Fruit fly (Drosophila melanogaster) Kc167 (cell line): ENCODE measurements around the gene PolD1.

ENCODE experiments used
- Myc ChIP-seq: fragments of >200 bp; optimal IDR thresholded peaks from 2 replicates; lab custom pipeline; 2017; ENCODE audit warnings: missing external identifiers
- Sin3A ChIP-seq: fragments of >200 bp; optimal IDR thresholded peaks from 2 replicates; lab custom pipeline; 2018; ENCODE audit warnings: missing external identifiers
- h ChIP-seq: fragments of >200 bp; optimal IDR thresholded peaks from 3 replicates; lab custom pipeline; 2018; ENCODE audit warnings: missing external identifiers
- insv ChIP-seq: fragments of >200 bp; optimal IDR thresholded peaks from 3 replicates; lab custom pipeline; 2018; ENCODE audit warnings: missing external identifiers
- psq ChIP-seq: fragments of >200 bp; optimal IDR thresholded peaks from 2 replicates; lab custom pipeline; 2017; ENCODE audit warnings: missing external identifiers
- ttk ChIP-seq: sonication (Bioruptor generic); optimal IDR thresholded peaks from 2 replicates; lab custom pipeline; 2017; ENCODE audit warnings: missing external identifiers

The PolD1 gene

DNA sequence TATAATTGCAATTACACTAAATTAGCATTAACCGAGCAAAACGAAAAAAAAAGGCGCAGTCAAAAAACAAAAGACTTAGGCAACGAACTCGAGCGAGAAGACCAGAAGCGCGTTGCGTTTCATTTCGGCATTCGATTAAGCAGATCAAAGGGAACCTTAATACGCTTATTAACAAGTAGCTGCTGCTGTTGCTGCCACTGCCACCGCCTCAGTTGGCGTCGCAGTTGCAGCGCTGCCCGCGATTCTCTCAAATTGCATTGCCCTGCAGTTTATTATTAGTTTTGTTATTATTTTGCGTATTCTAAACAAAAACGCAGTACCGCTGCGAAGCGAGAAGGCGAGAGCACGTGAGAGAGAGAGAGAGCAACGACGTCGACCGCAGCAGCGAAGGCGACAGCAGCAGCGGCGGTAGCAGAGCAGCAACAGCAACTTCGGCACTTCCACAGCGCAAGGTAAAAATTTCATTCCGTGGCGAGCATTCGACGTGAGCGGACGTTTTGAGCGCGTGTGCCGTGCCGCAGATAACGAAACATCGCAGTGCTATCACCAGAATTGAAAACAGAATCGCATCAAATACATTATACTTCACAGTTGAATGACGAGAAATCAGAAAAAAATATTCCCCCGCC lies 35.5 kb upstream of the PolD1 start, which contains the start of gene Notum:
TSS of gene Notum (plus strand) at position 461 of the 629 bp plus-strand sequence.
- TF ChIP-seq ttk (lab: Kevin White, UChicago), result no peak
- TF ChIP-seq h (lab: Kevin White, UChicago), result no peak
- TF ChIP-seq insv (lab: Kevin White, UChicago), result no peak
- TF ChIP-seq psq (lab: Kevin White, UChicago), result no peak
- TF ChIP-seq Sin3A (lab: Kevin White, UChicago), result no peak
- no peak for TF ChIP-seq Myc (lab: Kevin White, UChicago)

DNA sequence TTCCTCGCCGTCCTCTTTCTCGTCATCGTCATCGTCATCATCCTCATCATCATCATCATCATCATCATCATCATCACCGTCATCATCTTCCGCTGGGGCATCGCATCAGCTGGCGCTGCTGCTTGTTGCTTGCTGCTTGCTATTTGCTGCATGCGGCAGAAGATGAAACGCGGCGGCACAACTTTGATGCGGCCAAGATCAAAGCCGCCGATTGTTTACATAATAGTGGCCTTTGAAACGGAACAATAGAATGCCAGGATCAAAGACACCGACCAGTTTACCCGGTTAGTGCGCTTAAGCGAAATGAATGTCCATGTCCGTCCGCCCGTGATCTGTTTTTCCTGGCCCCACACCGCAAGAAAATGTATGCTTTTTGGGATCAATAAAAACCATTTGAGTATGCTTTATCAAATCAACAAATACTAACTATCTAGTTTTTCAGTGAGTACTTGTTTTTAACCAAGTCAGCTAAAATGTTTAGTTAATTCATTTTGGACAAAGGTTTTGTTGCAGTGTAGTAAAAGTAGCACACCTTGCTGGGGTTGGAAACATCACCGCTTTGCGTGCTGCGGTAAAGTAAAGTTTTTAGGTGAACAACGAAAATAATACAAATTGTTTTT lies 33.6 kb upstream of the PolD1 start:
- no peak for TF ChIP-seq Sin3A (lab: Kevin White, UChicago)
- TF ChIP-seq insv (lab: Kevin White, UChicago), result no peak
- TF ChIP-seq ttk (lab: Kevin White, UChicago), result no peak
- no peak for TF ChIP-seq psq (lab: Kevin White, UChicago)
- TF ChIP-seq h (lab: Kevin White, UChicago), result no peak
- no peak for TF ChIP-seq Myc (lab: Kevin White, UChicago)

DNA sequence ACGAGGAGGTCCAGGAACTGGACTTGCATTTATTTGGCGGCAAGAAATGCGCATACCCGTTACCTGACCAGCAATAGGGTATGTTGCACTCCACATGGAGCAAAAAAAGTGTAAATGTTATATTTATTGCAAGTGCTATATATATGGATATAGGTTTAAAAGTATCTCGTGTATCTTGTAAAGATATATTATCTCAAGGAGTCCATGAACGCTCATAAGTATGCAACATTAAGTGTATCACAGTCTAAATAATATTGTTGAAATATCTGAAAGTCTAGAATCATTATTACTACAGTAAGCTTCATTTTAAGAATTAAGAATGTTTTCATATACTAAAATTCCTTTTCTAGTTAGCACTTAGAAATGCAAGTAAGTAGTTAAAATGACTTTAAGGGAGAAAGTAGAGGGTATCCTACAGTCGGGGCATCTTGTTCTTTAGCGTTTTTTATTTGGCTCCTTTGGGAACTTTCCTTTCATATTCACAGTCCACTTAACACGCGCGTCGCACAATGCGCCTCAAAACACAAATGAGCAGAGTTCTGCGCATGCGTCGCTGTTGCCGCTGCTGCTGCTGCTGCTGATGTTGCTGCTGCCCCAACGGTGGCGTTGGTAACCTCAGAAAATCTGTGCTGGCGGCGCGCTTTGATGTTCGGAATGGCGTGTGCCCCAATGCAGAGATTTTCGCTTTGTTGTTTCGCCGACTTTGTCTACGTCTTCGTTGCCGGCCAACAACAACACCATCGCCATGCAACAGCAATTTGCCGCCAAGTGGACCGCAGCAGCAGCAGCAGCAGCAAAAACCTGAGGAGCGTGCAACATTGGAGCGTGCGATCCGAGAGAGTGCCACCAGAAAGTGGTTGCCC lies 31.8 kb upstream of the PolD1 start:
- TF ChIP-seq Sin3A (lab: Kevin White, UChicago) (no peak), insv (lab: Kevin White, UChicago) (no peak), h (lab: Kevin White, UChicago) (no peak), psq (lab: Kevin White, UChicago) (no peak), Myc (lab: Kevin White, UChicago) (no peak), ttk (lab: Kevin White, UChicago) (no peak)

DNA sequence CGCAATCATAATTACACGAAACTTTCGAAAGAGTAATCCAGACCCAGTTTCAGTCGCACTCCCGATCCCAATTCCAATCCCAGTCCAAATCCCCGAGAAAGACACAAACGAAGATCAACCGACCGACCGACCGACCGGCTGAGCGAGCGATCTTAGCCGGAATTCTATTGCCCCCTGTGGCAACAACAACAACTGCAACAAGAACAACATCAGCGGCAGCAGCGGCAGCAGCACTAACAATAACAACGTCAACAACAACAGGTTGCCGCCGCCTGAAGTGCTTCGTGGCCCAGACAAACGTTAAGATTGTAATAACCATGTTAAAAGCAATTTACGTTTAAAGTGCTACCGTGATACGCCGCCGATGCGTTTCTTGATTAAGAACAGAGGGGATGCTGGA lies 31.1 kb upstream of the PolD1 start:
- TF ChIP-seq ttk (lab: Kevin White, UChicago) (no peak), Myc (lab: Kevin White, UChicago) (no peak), h (lab: Kevin White, UChicago) (no peak), insv (lab: Kevin White, UChicago) (no peak), psq (lab: Kevin White, UChicago) (no peak), Sin3A (lab: Kevin White, UChicago) (no peak)

DNA sequence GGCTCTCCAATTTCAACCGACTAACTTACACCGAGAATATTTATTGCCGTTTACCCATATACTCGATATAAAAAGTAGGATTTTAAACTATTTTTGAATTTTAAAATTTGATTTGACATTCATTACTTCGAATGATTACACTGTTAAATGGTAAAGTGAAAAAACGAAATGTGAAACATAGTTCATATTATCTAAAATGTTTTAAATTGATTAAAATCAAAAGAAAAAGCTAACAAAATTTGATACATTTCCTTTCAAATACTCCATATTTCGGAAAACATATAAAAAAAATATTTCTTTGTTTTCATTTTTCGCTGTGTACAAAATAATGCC lies 30.6 kb upstream of the PolD1 start:
- TF ChIP-seq insv (lab: Kevin White, UChicago) (no peak), Sin3A (lab: Kevin White, UChicago) (no peak), h (lab: Kevin White, UChicago) (no peak), ttk (lab: Kevin White, UChicago) (no peak)

DNA sequence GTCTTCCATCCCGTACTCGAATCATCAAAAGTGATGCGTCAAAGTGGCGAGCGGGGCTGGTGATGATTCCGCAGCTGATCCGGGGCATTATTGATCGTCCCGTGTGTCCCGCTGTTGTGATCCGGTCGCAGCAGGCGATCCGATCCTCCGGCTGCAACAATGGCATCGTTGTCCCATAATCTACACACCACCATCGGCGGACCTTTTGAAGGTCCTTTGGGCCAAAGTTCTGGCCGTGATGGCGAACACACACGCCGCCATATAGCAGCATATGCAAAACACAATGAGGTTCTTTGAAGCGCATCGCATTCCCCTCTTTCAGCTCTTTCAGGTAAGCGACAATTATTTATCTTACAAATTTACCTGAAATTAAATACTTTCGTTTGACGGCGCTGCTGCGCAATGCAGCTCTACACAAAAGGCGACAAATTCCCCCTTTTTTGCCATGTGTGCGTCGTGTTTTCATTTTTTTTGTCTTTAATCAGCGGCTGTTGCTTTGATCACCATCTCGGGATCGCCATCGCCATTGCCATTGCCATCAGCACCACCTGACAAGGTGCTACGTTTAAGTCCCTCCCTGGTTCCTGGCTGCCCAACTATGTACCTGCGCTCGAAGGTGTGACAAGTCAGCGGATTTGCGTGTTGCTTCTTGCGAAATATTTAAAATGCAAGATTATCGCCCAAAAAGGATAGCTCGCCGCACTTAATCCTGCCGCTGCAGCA lies 30.1 kb upstream of the PolD1 start:
- TF ChIP-seq psq (lab: Kevin White, UChicago), result no peak
- no peak for TF ChIP-seq insv (lab: Kevin White, UChicago)
- TF ChIP-seq Myc (lab: Kevin White, UChicago), result no peak
- no peak for TF ChIP-seq h (lab: Kevin White, UChicago)
- TF ChIP-seq Sin3A (lab: Kevin White, UChicago), result no peak
- TF ChIP-seq ttk (lab: Kevin White, UChicago), result no peak

DNA sequence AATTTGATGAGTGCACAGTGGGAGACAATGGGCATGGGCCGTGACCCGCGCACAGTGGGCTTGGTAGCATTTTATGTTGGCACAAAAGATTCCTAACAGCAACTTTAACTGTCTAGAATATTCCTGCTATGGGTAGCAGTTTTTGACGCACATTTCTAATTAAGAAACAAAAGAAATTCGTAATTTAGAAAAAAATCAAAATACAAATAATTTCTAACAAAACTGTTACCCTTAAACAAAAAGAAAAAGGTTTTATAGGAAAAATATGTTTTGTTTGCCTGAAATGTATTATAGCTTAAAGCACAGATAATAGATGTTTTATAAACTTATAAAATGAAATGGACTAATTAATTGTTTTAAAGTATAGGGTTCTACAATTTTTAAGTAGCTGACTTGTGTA lies 29.3 kb upstream of the PolD1 start:
- TF ChIP-seq Myc (lab: Kevin White, UChicago) (no peak), psq (lab: Kevin White, UChicago) (no peak), Sin3A (lab: Kevin White, UChicago) (no peak), ttk (lab: Kevin White, UChicago) (no peak)

DNA sequence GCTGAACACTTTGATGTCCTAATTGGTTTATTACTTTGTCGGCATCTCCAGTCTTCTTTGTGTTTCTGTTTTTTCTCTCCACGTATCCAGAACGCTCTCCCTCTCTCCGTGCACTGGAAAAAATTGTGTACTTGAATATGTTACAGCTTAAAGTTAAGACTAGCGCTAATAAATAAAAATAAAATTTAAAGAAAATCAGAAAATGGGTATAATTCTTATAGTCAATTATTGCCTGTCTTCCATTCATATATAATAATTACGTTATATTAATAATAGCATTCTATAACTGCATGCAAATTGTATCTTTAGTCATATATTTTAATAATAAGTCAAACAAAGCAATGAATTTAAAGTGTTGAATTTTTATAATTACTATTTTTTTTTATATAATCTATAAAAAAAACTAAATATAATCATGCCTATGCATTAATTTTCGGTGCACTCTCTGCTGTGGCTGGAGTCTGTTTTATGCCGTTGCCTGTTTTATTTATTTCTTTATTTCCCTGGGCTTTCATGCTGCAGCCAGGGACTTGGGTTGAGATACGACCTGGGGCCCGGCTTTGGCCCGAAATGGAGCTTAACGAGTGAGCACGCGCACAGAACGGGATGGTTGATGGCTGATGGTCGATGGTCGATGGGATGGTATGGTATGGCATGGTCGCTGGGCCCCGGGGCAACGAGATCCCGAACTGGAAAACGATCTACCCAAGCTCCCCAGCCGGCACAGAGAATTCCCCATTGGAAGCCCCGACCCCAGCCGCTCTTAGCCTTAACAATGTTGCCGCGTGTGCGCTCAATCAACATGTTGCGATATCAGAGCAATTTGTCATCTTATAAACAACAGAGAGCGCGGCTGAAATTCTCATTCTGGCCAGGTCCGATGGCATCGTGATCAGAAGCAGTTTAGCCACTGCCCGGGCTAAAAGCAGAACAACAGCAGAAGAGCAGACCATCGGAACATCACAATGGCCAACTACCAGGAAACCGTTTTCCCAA lies 28.4 kb upstream of the PolD1 start:
- no peak for TF ChIP-seq Myc (lab: Kevin White, UChicago)
- no peak for TF ChIP-seq insv (lab: Kevin White, UChicago)
- no peak for TF ChIP-seq h (lab: Kevin White, UChicago)
- no peak for TF ChIP-seq Sin3A (lab: Kevin White, UChicago)
- no peak for TF ChIP-seq ttk (lab: Kevin White, UChicago)
- TF ChIP-seq psq (lab: Kevin White, UChicago), result no peak

DNA sequence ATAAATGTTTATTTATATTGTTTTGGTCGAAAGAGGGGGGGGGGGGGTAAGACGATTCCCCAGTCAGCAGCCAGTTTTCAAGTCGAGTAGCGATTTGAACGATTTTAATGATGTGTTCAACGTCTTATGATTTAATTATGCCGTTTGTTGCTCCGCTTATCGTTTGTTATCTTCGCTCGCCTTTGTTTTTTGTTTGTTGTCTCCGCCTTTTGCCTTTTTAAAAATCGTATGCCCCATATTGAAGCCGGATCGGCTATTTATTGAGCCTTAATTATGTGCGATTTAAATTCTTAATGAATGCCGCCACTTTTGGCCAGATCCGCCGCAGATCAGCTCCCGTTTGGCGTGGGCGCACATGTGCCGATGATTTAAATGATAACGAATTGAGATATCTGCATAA lies 26.9 kb upstream of the PolD1 start:
- TF ChIP-seq Sin3A (lab: Kevin White, UChicago) (no peak), psq (lab: Kevin White, UChicago) (no peak), Myc (lab: Kevin White, UChicago) (no peak), h (lab: Kevin White, UChicago) (no peak), insv (lab: Kevin White, UChicago) (no peak), ttk (lab: Kevin White, UChicago) (no peak)
